Fruit fly (Drosophila melanogaster) whole organism, embryonic: Measurements from ENCODE around the gene dlp.
A peak's percentile ranks its signal among the peaks of the same experiment; 100 is the strongest.

Source experiments
- CG10366 ChIP-seq: fragments of 200-800 bp; sonication (Bioruptor generic); IDR thresholded peaks from 2 replicates; pipeline ENCODE4 v1.3.6; 2022; ENCODE audit warnings: missing biosample characterization, missing genetic modification characterization
- CG10959 ChIP-seq: fragments of 200-800 bp; sonication (Bioruptor generic); IDR thresholded peaks from 2 replicates; pipeline ENCODE4 v1.3.6; 2022; ENCODE audit warnings: missing biosample characterization, missing genetic modification characterization
- CG12219 ChIP-seq: fragments of 200-800 bp; sonication (Bioruptor generic); optimal IDR thresholded peaks from 3 replicates; lab custom pipeline; 2018; ENCODE audit warnings: missing biosample characterization, mild to moderate bottlenecking, missing genetic modification characterization
- CG13296 ChIP-seq: fragments of 200-800 bp; sonication (Bioruptor generic); optimal IDR thresholded peaks from 3 replicates; lab custom pipeline; 2018; ENCODE audit warnings: missing biosample characterization, mild to moderate bottlenecking, missing genetic modification characterization
- CG14667 ChIP-seq: fragments of 200-800 bp; sonication (Bioruptor generic); IDR thresholded peaks from 2 replicates; pipeline ENCODE4 v1.3.6; 2022; ENCODE audit warnings: missing biosample characterization, missing genetic modification characterization
- CG15601 ChIP-seq: fragments of 200-800 bp; sonication (Bioruptor generic); optimal IDR thresholded peaks from 3 replicates; lab custom pipeline; 2019; ENCODE audit warnings: missing biosample characterization, mild to moderate bottlenecking, missing genetic modification characterization, moderate library complexity
- CG2116 ChIP-seq: fragments of 200-800 bp; sonication (Bioruptor generic); optimal IDR thresholded peaks from 3 replicates; lab custom pipeline; 2018; ENCODE audit warnings: missing biosample characterization, mild to moderate bottlenecking, missing genetic modification characterization
- CG2712 ChIP-seq: fragments of 200-800 bp; optimal IDR thresholded peaks from 3 replicates; lab custom pipeline; 2019; ENCODE audit warnings: missing biosample characterization, mild to moderate bottlenecking, missing genetic modification characterization, moderate library complexity
- CG31224 ChIP-seq: fragments of 200-800 bp; sonication (Bioruptor generic); IDR thresholded peaks from 2 replicates; pipeline ENCODE4 v1.3.6; 2022; ENCODE audit warnings: missing biosample characterization, missing genetic modification characterization
- CG31365 ChIP-seq: fragments of 200-800 bp; sonication (Bioruptor generic); optimal IDR thresholded peaks from 2 replicates; lab custom pipeline; 2018; ENCODE audit warnings: missing biosample characterization, mild to moderate bottlenecking, missing genetic modification characterization
- CG32767 ChIP-seq: fragments of 200-800 bp; sonication (Bioruptor generic); IDR thresholded peaks from 2 replicates; pipeline ENCODE4 v1.3.6; 2022; ENCODE audit warnings: missing biosample characterization, missing genetic modification characterization
- CG3281 ChIP-seq: fragments of 200-800 bp; sonication (Bioruptor generic); optimal IDR thresholded peaks from 3 replicates; lab custom pipeline; 2017; ENCODE audit warnings: missing biosample characterization, mild to moderate bottlenecking, missing genetic modification characterization
- CG34376 ChIP-seq: fragments of 200-800 bp; sonication (Bioruptor generic); optimal IDR thresholded peaks from 2 replicates; lab custom pipeline; 2018; ENCODE audit warnings: missing biosample characterization, mild to moderate bottlenecking, missing genetic modification characterization
- CG34422 ChIP-seq: fragments of 200-800 bp; sonication (Bioruptor generic); IDR thresholded peaks from 3 replicates; pipeline ENCODE4 v1.3.6; 2022; ENCODE audit warnings: missing biosample characterization, missing genetic modification characterization
- CG3838 ChIP-seq: fragments of 200-800 bp; sonication (Bioruptor generic); optimal IDR thresholded peaks from 3 replicates; lab custom pipeline; 2016; ENCODE audit warnings: missing biosample characterization, missing genetic modification characterization
- CG4854 ChIP-seq: fragments of 200-800 bp; sonication (Bioruptor generic); optimal IDR thresholded peaks from 2 replicates; lab custom pipeline; 2016; ENCODE audit warnings: missing biosample characterization, missing genetic modification characterization, inconsistent platforms
- CG6813 ChIP-seq: fragments of 200-800 bp; sonication (Bioruptor generic); optimal IDR thresholded peaks from 2 replicates; lab custom pipeline; 2017; ENCODE audit warnings: missing biosample characterization, missing genetic modification characterization, mild to moderate bottlenecking, moderate library complexity, missing genetic modification reagents
- CG7928 ChIP-seq: fragments of 200-800 bp; sonication (Bioruptor generic); optimal IDR thresholded peaks from 2 replicates; lab custom pipeline; 2017; ENCODE audit warnings: missing biosample characterization, mild to moderate bottlenecking, missing genetic modification characterization
- CG9215 ChIP-seq: fragments of 200-800 bp; sonication (Bioruptor generic); IDR thresholded peaks from 2 replicates; pipeline ENCODE4 v1.3.6; 2022; ENCODE audit warnings: missing biosample characterization, missing genetic modification characterization
- CG9797 ChIP-seq: fragments of 200-800 bp; sonication (Bioruptor generic); optimal IDR thresholded peaks from 3 replicates; lab custom pipeline; 2018; ENCODE audit warnings: missing biosample characterization, mild to moderate bottlenecking, missing genetic modification characterization
- Chrac-16 ChIP-seq: fragments of 200-800 bp; sonication (Bioruptor generic); optimal IDR thresholded peaks from 3 replicates; lab custom pipeline; 2016; ENCODE audit warnings: missing biosample characterization, missing genetic modification characterization
- D ChIP-seq, 2 experiments: fragments of 200-800 bp in 1 of 2; fragments of >200 bp in 1 of 2; sonication (Bioruptor generic) in 1 of 2; optimal IDR thresholded peaks; 2 replicates in 1 of 2; 3 replicates in 1 of 2; lab custom pipeline; 2017; ENCODE audit warnings: mild to moderate bottlenecking in 1 of 2, missing biosample characterization in 1 of 2, missing genetic modification characterization in 1 of 2, missing genetic modification reagents in 1 of 2
- Deaf1 ChIP-seq: fragments of 200-800 bp; optimal IDR thresholded peaks from 3 replicates; lab custom pipeline; 2019; ENCODE audit warnings: missing biosample characterization, mild to moderate bottlenecking, missing genetic modification characterization, moderate library complexity
- Dll ChIP-seq: fragments of 200-800 bp; sonication (Bioruptor generic); IDR thresholded peaks from 4 replicates; pipeline ENCODE4 v1.3.6; 2022; ENCODE audit warnings: missing biosample characterization, missing genetic modification characterization; ENCODE audit not compliant: partially characterized antibody
- E2f2 ChIP-seq: fragments of 200-800 bp; sonication (Bioruptor generic); IDR thresholded peaks from 2 replicates; pipeline ENCODE4 v1.3.6; 2022; ENCODE audit warnings: missing biosample characterization, missing genetic modification characterization
- Ets97D ChIP-seq: fragments of 200-800 bp; sonication (Bioruptor generic); optimal IDR thresholded peaks from 3 replicates; lab custom pipeline; 2016; ENCODE audit warnings: missing biosample characterization, missing genetic modification characterization
- Fer2 ChIP-seq: fragments of 200-800 bp; sonication (Bioruptor generic); optimal IDR thresholded peaks from 2 replicates; lab custom pipeline; 2018; ENCODE audit warnings: missing biosample characterization, mild to moderate bottlenecking, missing genetic modification characterization, moderate library complexity
- Jarid2 ChIP-seq: fragments of 200-800 bp; sonication (Bioruptor generic); optimal IDR thresholded peaks from 3 replicates; lab custom pipeline; 2017; ENCODE audit warnings: mild to moderate bottlenecking, missing biosample characterization, missing genetic modification reagents, missing genetic modification characterization
- Neu2 ChIP-seq: fragments of 200-800 bp; sonication (Bioruptor generic); optimal IDR thresholded peaks from 3 replicates; lab custom pipeline; 2016; ENCODE audit warnings: missing biosample characterization, missing genetic modification characterization, borderline replicate concordance
- Opbp ChIP-seq: fragments of 200-800 bp; sonication (Bioruptor generic); IDR thresholded peaks from 3 replicates; pipeline ENCODE4 v1.3.6; 2022; ENCODE audit warnings: missing biosample characterization, missing genetic modification characterization; ENCODE audit not compliant: partially characterized antibody
- Trl ChIP-seq, 3 experiments: fragments of >200 bp in 2 of 3; fragments of 200-800 bp in 1 of 3; sonication (Bioruptor generic) in 1 of 3; optimal IDR thresholded peaks; 2 replicates in 1 of 3; 3 replicates in 2 of 3; lab custom pipeline; 2016 to 2017; ENCODE audit warnings: missing biosample characterization in 1 of 3, missing genetic modification characterization in 1 of 3
- ap ChIP-seq: fragments of 200-800 bp; sonication (Bioruptor generic); IDR thresholded peaks from 2 replicates; pipeline ENCODE4 v1.3.6; 2022; ENCODE audit warnings: missing biosample characterization, missing genetic modification characterization
- da ChIP-seq: fragments of 200-800 bp; sonication (Bioruptor generic); optimal IDR thresholded peaks from 2 replicates; lab custom pipeline; 2016; ENCODE audit warnings: missing biosample characterization, missing genetic modification characterization
- danr ChIP-seq: fragments of 200-800 bp; sonication (Bioruptor generic); IDR thresholded peaks from 2 replicates; pipeline ENCODE4 v1.3.6; 2022; ENCODE audit warnings: missing biosample characterization, missing genetic modification characterization
- dm ChIP-seq: fragments of 200-800 bp; sonication (Bioruptor generic); optimal IDR thresholded peaks from 3 replicates; lab custom pipeline; 2016; ENCODE audit warnings: missing biosample characterization, missing genetic modification characterization
- exex ChIP-seq: fragments of 200-800 bp; sonication (Bioruptor generic); optimal IDR thresholded peaks from 4 replicates; lab custom pipeline; 2018; ENCODE audit warnings: missing biosample characterization, mild to moderate bottlenecking, missing genetic modification characterization, moderate library complexity
- fd102C ChIP-seq: fragments of 200-800 bp; sonication (Bioruptor generic); optimal IDR thresholded peaks from 2 replicates; lab custom pipeline; 2018; ENCODE audit warnings: missing biosample characterization, mild to moderate bottlenecking, missing genetic modification characterization, moderate library complexity
- gsb ChIP-seq: fragments of 200-800 bp; sonication (Bioruptor generic); IDR thresholded peaks from 2 replicates; pipeline ENCODE4 v1.3.6; 2022; ENCODE audit warnings: missing biosample characterization, missing genetic modification characterization
- gsb-n ChIP-seq: fragments of 200-800 bp; sonication (Bioruptor generic); optimal IDR thresholded peaks from 3 replicates; lab custom pipeline; 2018; ENCODE audit warnings: missing biosample characterization, mild to moderate bottlenecking, missing genetic modification characterization
- ken ChIP-seq: fragments of 200-800 bp; sonication (Bioruptor generic); IDR thresholded peaks from 3 replicates; pipeline ENCODE4 v1.3.6; 2022; ENCODE audit warnings: missing biosample characterization, missing genetic modification characterization
- pfk ChIP-seq: fragments of 200-800 bp; sonication (Bioruptor generic); optimal IDR thresholded peaks from 2 replicates; lab custom pipeline; 2018; ENCODE audit warnings: missing biosample characterization, mild to moderate bottlenecking, missing genetic modification characterization, moderate library complexity
- pita ChIP-seq: fragments of 200-800 bp; sonication (Bioruptor generic); optimal IDR thresholded peaks from 2 replicates; lab custom pipeline; 2017; ENCODE audit warnings: missing biosample characterization, mild to moderate bottlenecking, missing genetic modification characterization
- pum ChIP-seq: fragments of 200-800 bp; sonication (Bioruptor generic); optimal IDR thresholded peaks from 2 replicates; lab custom pipeline; 2016; ENCODE audit warnings: missing biosample characterization, missing genetic modification characterization
- scrt ChIP-seq: fragments of 200-800 bp; sonication (Bioruptor generic); optimal IDR thresholded peaks from 2 replicates; lab custom pipeline; 2018; ENCODE audit warnings: missing biosample characterization, mild to moderate bottlenecking, missing genetic modification characterization, moderate library complexity
- ssp ChIP-seq: fragments of 200-800 bp; sonication (Bioruptor generic); IDR thresholded peaks from 2 replicates; pipeline ENCODE4 v1.3.6; 2022; ENCODE audit warnings: missing biosample characterization, missing genetic modification characterization
- unc-4 ChIP-seq: fragments of 200-800 bp; sonication (Bioruptor generic); IDR thresholded peaks from 2 replicates; pipeline ENCODE4 v1.3.6; 2022; ENCODE audit warnings: missing biosample characterization, missing genetic modification characterization; ENCODE audit not compliant: partially characterized antibody
- vvl ChIP-seq: fragments of 200-800 bp; sonication (Bioruptor generic); IDR thresholded peaks from 2 replicates; pipeline ENCODE4 v1.3.6; 2022; ENCODE audit warnings: missing biosample characterization, missing genetic modification characterization
- zf30C ChIP-seq: fragments of 200-800 bp; sonication (Bioruptor generic); optimal IDR thresholded peaks from 3 replicates; lab custom pipeline; 2018; ENCODE audit warnings: missing biosample characterization, mild to moderate bottlenecking, missing genetic modification characterization

The dlp gene

dm6 chr3L:14678097-14678679, 45.8 kb downstream of the dlp start, which contains the start of gene CG4914 (continued):
- TF ChIP-seq CG2116 (GFP tag; lab: Kevin White, UChicago): peak; percentile 53
- no peak for TF ChIP-seq da (GFP tag; lab: Kevin White, UChicago)
- peak; percentile 27 for TF ChIP-seq CG13296 (GFP tag; lab: Kevin White, UChicago)
- TF ChIP-seq dm: no peak
- no peak for TF ChIP-seq Opbp (GFP tag; lab: Robert Waterston, UW)
- TF ChIP-seq CG4854: no peak
- no peak for TF ChIP-seq ken (GFP tag; lab: Robert Waterston, UW)
- peak; percentile 49; the same call in 1 of the 2 replicates for TF ChIP-seq CG10959 (GFP tag; lab: Robert Waterston, UW)
- TF ChIP-seq ap (GFP tag; lab: Robert Waterston, UW): peak; percentile 39
- TF ChIP-seq CG12219 (GFP tag; lab: Kevin White, UChicago): peak; percentile 41
- TF ChIP-seq CG9797 (GFP tag; lab: Kevin White, UChicago): no peak
- TF ChIP-seq Dll (GFP tag; lab: Robert Waterston, UW): no peak
- TF ChIP-seq CG31224 (GFP tag; lab: Robert Waterston, UW): peak; percentile 55
- no peak for TF ChIP-seq CG3838 (GFP tag; lab: Kevin White, UChicago)
- TF ChIP-seq CG34376: no peak
- peak; percentile 36; the same call in 1 of the 2 replicates for TF ChIP-seq CG14667 (GFP tag; lab: Robert Waterston, UW)
- TF ChIP-seq scrt (GFP tag; lab: Kevin White, UChicago): peak; percentile 30
- TF ChIP-seq fd102C (GFP tag; lab: Kevin White, UChicago): no peak
- peak; percentile 60; the same call in 1 of the 3 replicates for TF ChIP-seq CG34422 (GFP tag; lab: Robert Waterston, UW)
- peak; percentile 60 for TF ChIP-seq CG9215 (GFP tag; lab: Robert Waterston, UW)
- no peak for TF ChIP-seq gsb
- TF ChIP-seq ssp (GFP tag; lab: Robert Waterston, UW): peak; percentile 66
- no peak for TF ChIP-seq danr (GFP tag; lab: Robert Waterston, UW)
- no peak for TF ChIP-seq Neu2 (GFP tag; lab: Kevin White, UChicago)
- TF ChIP-seq Fer2 (tag; lab: Kevin White, UChicago): no peak
- TF ChIP-seq exex: no peak
- no peak for TF ChIP-seq Ets97D (GFP tag; lab: Kevin White, UChicago)
- peak; percentile 56 for TF ChIP-seq CG6813 (GFP tag; lab: Kevin White, UChicago)
- TF ChIP-seq gsb-n (tag; lab: Kevin White, UChicago): peak; percentile 87
- TF ChIP-seq CG31365 (tag; lab: Kevin White, UChicago): no peak
- peak; percentile 72 for TF ChIP-seq Chrac-16 (GFP tag; lab: Kevin White, UChicago)
- peak; percentile 95 for TF ChIP-seq CG2712 (tag; lab: Kevin White, UChicago)
- peak; percentile 53 for TF ChIP-seq Jarid2
- TF ChIP-seq CG32767 (GFP tag; lab: Robert Waterston, UW): peak; percentile 45; the same call in 1 of the 2 replicates
- TF ChIP-seq CG10366: peak; percentile 46; the same call in 1 of the 2 replicates
- TF ChIP-seq Trl (optimal IDR thresholded peaks at IDR 0.05; lab: Kevin White, UChicago): no peak
- TF ChIP-seq Trl (GFP tag; optimal IDR thresholded peaks at IDR 0.05; lab: Kevin White, UChicago): no peak
- TF ChIP-seq E2f2: no peak; the same call in 1 of the 2 replicates
- peak; percentile 90 for TF ChIP-seq CG15601 (tag; lab: Kevin White, UChicago)
- TF ChIP-seq pita (GFP tag; lab: Kevin White, UChicago): no peak
- TF ChIP-seq Deaf1: peak; percentile 55
- no peak for TF ChIP-seq unc-4 (GFP tag; lab: Robert Waterston, UW)
- peak; percentile 26 for TF ChIP-seq pum (GFP tag; lab: Kevin White, UChicago)
- TF ChIP-seq CG3281: peak; percentile 61
- peak; percentile 76 for TF ChIP-seq vvl (GFP tag; lab: Robert Waterston, UW)
- no peak for TF ChIP-seq pfk (GFP tag; lab: Kevin White, UChicago)
- no peak for TF ChIP-seq CG7928 (GFP tag; lab: Kevin White, UChicago)
- TF ChIP-seq D (optimal IDR thresholded peaks at IDR 0.05; lab: Kevin White, UChicago): no peak
- peak; percentile 83 for TF ChIP-seq D (GFP tag; optimal IDR thresholded peaks at IDR 0.05; lab: Kevin White, UChicago)
- TF ChIP-seq zf30C (GFP tag; lab: Kevin White, UChicago): peak; percentile 50
